Fruit fly (Drosophila melanogaster) whole organism, embryonic: ENCODE data around the gene nmdyn-D6.

ENCODE experiments used
- CG14441 ChIP-seq: fragments of 200-800 bp; sonication (Bioruptor generic); IDR thresholded peaks from 2 replicates; pipeline ENCODE4 v1.3.6; 2022; ENCODE audit warnings: missing biosample characterization, missing genetic modification characterization
- CG3065 ChIP-seq: fragments of 200-800 bp; sonication (Bioruptor generic); optimal IDR thresholded peaks from 2 replicates; lab custom pipeline; 2016; ENCODE audit warnings: missing biosample characterization, missing genetic modification characterization
- Sry-δ ChIP-seq: fragments of 200-800 bp; sonication (Bioruptor generic); optimal IDR thresholded peaks from 2 replicates; lab custom pipeline; 2016; ENCODE audit warnings: missing biosample characterization, missing genetic modification characterization
- cato ChIP-seq: fragments of 200-800 bp; sonication (Bioruptor generic); optimal IDR thresholded peaks from 2 replicates; lab custom pipeline; 2016; ENCODE audit warnings: missing biosample characterization, missing genetic modification characterization, borderline replicate concordance
- nerfin-1 ChIP-seq: fragments of 200-800 bp; sonication (Bioruptor generic); optimal IDR thresholded peaks from 3 replicates; lab custom pipeline; 2019; ENCODE audit warnings: missing biosample characterization, mild to moderate bottlenecking, missing genetic modification characterization, moderate library complexity
- ranshi ChIP-seq: fragments of 200-800 bp; sonication (Bioruptor generic); IDR thresholded peaks from 2 replicates; pipeline ENCODE4 v1.3.6; 2022; ENCODE audit warnings: missing biosample characterization, missing genetic modification characterization

- no peak for TF ChIP-seq Sry-δ (GFP tag; lab: Kevin White, UChicago)
- no peak for TF ChIP-seq CG3065 (GFP tag; lab: Kevin White, UChicago)
- TF ChIP-seq CG14441 (GFP tag; lab: Robert Waterston, UW), result no peak
- TF ChIP-seq ranshi (GFP tag; lab: Robert Waterston, UW), result no peak
- TF ChIP-seq cato (GFP tag; lab: Kevin White, UChicago), result no peak
- TF ChIP-seq nerfin-1 (tag; lab: Kevin White, UChicago), result no peak
Observed at dm6 chrX:14591491-14591890, 8.0 kb downstream of the nmdyn-D6 start.
